Worm (Caenorhabditis elegans) whole organism, late embryonic: ENCODE measurements around the gene T01G6.1.

Experiments
- C38D4.7 ChIP-seq: fragments of 200-800 bp; sonication (Bioruptor generic); optimal IDR thresholded peaks from 2 replicates; lab custom pipeline; 2018; ENCODE audit warnings: mild to moderate bottlenecking, missing genetic modification characterization, moderate library complexity, missing compliant biosample characterization
- K02D7.2 ChIP-seq: sonication (generic microtip); optimal IDR thresholded peaks from 2 replicates; lab custom pipeline; 2017; ENCODE audit warnings: mild to moderate bottlenecking, missing genetic modification characterization, missing compliant biosample characterization
- Y22D7AL.16 ChIP-seq: sonication (generic microtip); optimal IDR thresholded peaks from 2 replicates; lab custom pipeline; 2016; ENCODE audit warnings: missing genetic modification characterization, missing compliant biosample characterization
- ceh-14 ChIP-seq: sonication (generic microtip); optimal IDR thresholded peaks from 2 replicates; lab custom pipeline; 2016; ENCODE audit warnings: missing genotype, missing genetic modification characterization, missing compliant biosample characterization
- ceh-18 ChIP-seq: sonication (generic microtip); optimal IDR thresholded peaks from 2 replicates; lab custom pipeline; 2016; ENCODE audit warnings: missing genetic modification characterization, missing compliant biosample characterization
- ceh-2 ChIP-seq: sonication (generic microtip); optimal IDR thresholded peaks from 2 replicates; lab custom pipeline; 2016; ENCODE audit warnings: missing genotype, missing genetic modification characterization, missing compliant biosample characterization
- ceh-22 ChIP-seq: sonication (generic microtip); optimal IDR thresholded peaks from 2 replicates; lab custom pipeline; 2017; ENCODE audit warnings: missing biosample characterization, missing genetic modification characterization
- ceh-24 ChIP-seq: sonication (generic microtip); optimal IDR thresholded peaks from 2 replicates; lab custom pipeline; 2016; ENCODE audit warnings: mild to moderate bottlenecking, missing genetic modification characterization, missing compliant biosample characterization
- ceh-31 ChIP-seq: sonication (generic microtip); optimal IDR thresholded peaks from 2 replicates; lab custom pipeline; 2016; ENCODE audit warnings: missing genetic modification characterization, missing compliant biosample characterization
- ceh-9 ChIP-seq: sonication (generic microtip); optimal IDR thresholded peaks from 2 replicates; lab custom pipeline; 2016; ENCODE audit warnings: mild to moderate bottlenecking, missing genetic modification characterization, inconsistent platforms, missing compliant biosample characterization
- che-1 ChIP-seq: sonication (generic microtip); optimal IDR thresholded peaks from 2 replicates; lab custom pipeline; 2016; ENCODE audit warnings: mild to moderate bottlenecking, missing genetic modification characterization, missing compliant biosample characterization
- elt-2 ChIP-seq: sonication (generic microtip); optimal IDR thresholded peaks from 2 replicates; lab custom pipeline; 2016; ENCODE audit warnings: missing genetic modification reagents, missing genetic modification characterization, missing compliant biosample characterization
- elt-4 ChIP-seq: sonication (generic microtip); optimal IDR thresholded peaks from 2 replicates; lab custom pipeline; 2016; ENCODE audit warnings: missing genetic modification characterization, missing compliant biosample characterization
- eyg-1 ChIP-seq: sonication (generic microtip); optimal IDR thresholded peaks from 2 replicates; lab custom pipeline; 2016; ENCODE audit warnings: missing genotype, missing genetic modification characterization, missing compliant biosample characterization
- fax-1 ChIP-seq: sonication (generic microtip); optimal IDR thresholded peaks from 2 replicates; lab custom pipeline; 2016; ENCODE audit warnings: missing genotype, missing genetic modification characterization, missing compliant biosample characterization
- fkh-10 ChIP-seq: fragments of 150-350 bp; optimal IDR thresholded peaks from 2 replicates; lab custom pipeline; 2014; ENCODE audit warnings: missing biosample characterization, missing genetic modification reagents, missing genetic modification characterization
- gmeb-2 ChIP-seq: sonication (generic microtip); optimal IDR thresholded peaks from 2 replicates; lab custom pipeline; 2016; ENCODE audit warnings: missing genetic modification characterization, inconsistent platforms, missing compliant biosample characterization
- hlh-13 ChIP-seq: fragments of 200-800 bp; sonication (Bioruptor generic); optimal IDR thresholded peaks from 2 replicates; lab custom pipeline; 2018; ENCODE audit warnings: mild to moderate bottlenecking, missing genetic modification characterization, missing compliant biosample characterization
- hlh-15 ChIP-seq: sonication (generic microtip); optimal IDR thresholded peaks from 2 replicates; lab custom pipeline; 2016; ENCODE audit warnings: missing genetic modification characterization, missing compliant biosample characterization
- hlh-6 ChIP-seq: sonication (generic microtip); optimal IDR thresholded peaks from 2 replicates; lab custom pipeline; 2016; ENCODE audit warnings: missing genotype, missing genetic modification characterization, missing compliant biosample characterization
- hlh-8 ChIP-seq: sonication (generic microtip); optimal IDR thresholded peaks from 2 replicates; lab custom pipeline; 2016; ENCODE audit warnings: missing genotype, missing genetic modification characterization, missing compliant biosample characterization
- madf-2 ChIP-seq: sonication (generic microtip); optimal IDR thresholded peaks from 2 replicates; lab custom pipeline; 2017; ENCODE audit warnings: missing genetic modification characterization, missing compliant biosample characterization
- nfya-1 ChIP-seq: sonication (generic microtip); optimal IDR thresholded peaks from 2 replicates; lab custom pipeline; 2017; ENCODE audit warnings: missing genetic modification characterization, mild to moderate bottlenecking, missing compliant biosample characterization, antibody characterized with exemption, moderate library complexity
- npax-4 ChIP-seq: sonication (generic microtip); optimal IDR thresholded peaks from 2 replicates; lab custom pipeline; 2016; ENCODE audit warnings: missing genetic modification characterization, missing compliant biosample characterization
- pag-3 ChIP-seq: sonication (generic microtip); optimal IDR thresholded peaks from 2 replicates; lab custom pipeline; 2016; ENCODE audit warnings: missing compliant biosample characterization, missing genetic modification characterization, borderline replicate concordance
- pat-9 ChIP-seq: fragments of 200-800 bp; sonication (Bioruptor generic); optimal IDR thresholded peaks from 2 replicates; lab custom pipeline; 2018; ENCODE audit warnings: mild to moderate bottlenecking, missing genetic modification characterization, moderate library complexity, missing compliant biosample characterization
- pax-1 ChIP-seq: fragments of 150-350 bp; optimal IDR thresholded peaks from 2 replicates; lab custom pipeline; 2014; ENCODE audit warnings: missing biosample characterization, missing genetic modification characterization
- pha-2 ChIP-seq: sonication (generic microtip); optimal IDR thresholded peaks from 2 replicates; lab custom pipeline; 2017; ENCODE audit warnings: mild to moderate bottlenecking, missing genetic modification characterization, missing compliant biosample characterization
- pha-4 ChIP-seq: fragments of 150-350 bp; optimal IDR thresholded peaks from 2 replicates; lab custom pipeline; 2018; ENCODE audit warnings: missing biosample characterization, missing genetic modification reagents, missing genetic modification characterization
- ref-2 ChIP-seq: sonication (generic microtip); optimal IDR thresholded peaks from 2 replicates; lab custom pipeline; 2016; ENCODE audit warnings: missing genetic modification characterization, missing compliant biosample characterization
- syd-9 ChIP-seq: sonication (generic microtip); optimal IDR thresholded peaks from 2 replicates; lab custom pipeline; 2016; ENCODE audit warnings: mild to moderate bottlenecking, missing genetic modification characterization, moderate library complexity, missing compliant biosample characterization
- tbx-2 ChIP-seq: sonication (generic microtip); optimal IDR thresholded peaks from 2 replicates; lab custom pipeline; 2016; ENCODE audit warnings: missing genetic modification characterization, missing compliant biosample characterization
- tbx-7 ChIP-seq: sonication (generic microtip); optimal IDR thresholded peaks from 2 replicates; lab custom pipeline; 2016; ENCODE audit warnings: missing genotype, missing genetic modification characterization, missing compliant biosample characterization
- ttx-3 ChIP-seq: sonication (generic microtip); optimal IDR thresholded peaks from 2 replicates; lab custom pipeline; 2016; ENCODE audit warnings: missing genetic modification reagents, missing genetic modification characterization, missing compliant biosample characterization
- unc-55 ChIP-seq: sonication (generic microtip); optimal IDR thresholded peaks from 2 replicates; lab custom pipeline; 2017; ENCODE audit warnings: missing biosample characterization, missing genetic modification reagents, missing genetic modification characterization
- unc-86 ChIP-seq: sonication (generic microtip); optimal IDR thresholded peaks from 2 replicates; lab custom pipeline; 2016; ENCODE audit warnings: missing genetic modification characterization, missing compliant biosample characterization
- zip-5 ChIP-seq: sonication (generic microtip); optimal IDR thresholded peaks from 2 replicates; lab custom pipeline; 2016; ENCODE audit warnings: missing genetic modification characterization, missing compliant biosample characterization
- ztf-16 ChIP-seq: sonication (generic microtip); optimal IDR thresholded peaks from 2 replicates; lab custom pipeline; 2017; ENCODE audit warnings: missing genetic modification characterization, missing compliant biosample characterization

Gene T01G6.1

DNA sequence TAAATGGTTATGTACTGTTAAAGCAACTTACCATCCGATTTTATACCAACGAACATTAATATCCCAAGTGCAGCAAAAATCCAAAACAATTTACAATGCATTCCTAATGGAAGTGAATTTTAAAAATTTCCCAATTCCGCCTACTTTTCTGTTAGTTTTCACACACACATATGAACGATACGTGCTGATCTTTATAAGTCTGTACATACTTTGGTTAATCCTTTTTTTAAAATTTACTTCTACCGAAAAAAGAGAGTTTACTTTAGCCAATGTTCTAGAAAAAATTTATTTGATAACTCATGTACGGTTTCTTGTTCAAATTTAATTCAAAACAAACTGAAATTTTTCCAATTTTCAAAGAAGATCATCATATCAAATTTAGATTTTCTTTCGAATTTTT, 27.5 kb downstream of the T01G6.1 start, which contains the start of gene R11G11.16:
Gene R11G11.16, minus strand, starts transcription at position 101 of the 400 bp plus-strand sequence.
- TF ChIP-seq pax-1 (tag; lab: Kevin White, UChicago) = no peak
- TF ChIP-seq ceh-2 = no peak
- TF ChIP-seq hlh-13 (GFP tag; lab: Kevin White, UChicago) = no peak
- TF ChIP-seq, all 69 proteins: peak for 0

DNA sequence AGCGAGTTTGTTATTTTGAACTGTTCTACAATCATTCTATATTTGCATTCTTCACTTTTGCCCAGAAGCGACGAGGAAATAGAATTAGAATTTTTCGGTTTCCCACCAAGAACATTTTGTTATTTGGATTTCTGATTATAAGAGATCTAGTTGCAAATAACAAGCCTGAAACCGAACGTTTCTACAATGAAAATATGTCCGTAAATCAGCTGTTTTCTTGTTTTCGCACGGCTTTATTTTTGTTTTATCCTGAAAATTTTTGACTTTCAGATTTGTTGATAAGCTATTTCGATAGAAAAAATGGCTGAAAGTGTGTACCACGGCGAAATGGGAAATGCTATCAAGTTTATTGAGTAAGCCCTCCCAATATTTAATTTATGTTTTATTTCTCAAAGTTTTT, 30.1 kb downstream of the T01G6.1 start, which contains the start of gene srw-108:
Gene srw-108, plus strand, starts transcription at position 301 of the 400 bp plus-strand sequence.
- TF ChIP-seq unc-86 (tag; lab: Kevin White, UChicago) = no peak
- TF ChIP-seq pag-3 = no peak
- no peak for TF ChIP-seq K02D7.2
- TF ChIP-seq npax-4 = no peak
- TF ChIP-seq ceh-31 = no peak
- no peak for TF ChIP-seq gmeb-2
- TF ChIP-seq fkh-10 = no peak
- no peak for TF ChIP-seq syd-9 (tag; lab: Kevin White, UChicago)
- no peak for TF ChIP-seq ref-2 (tag; lab: Kevin White, UChicago)
- TF ChIP-seq ceh-18 (tag; lab: Kevin White, UChicago) = no peak
- TF ChIP-seq C38D4.7 = no peak

DNA sequence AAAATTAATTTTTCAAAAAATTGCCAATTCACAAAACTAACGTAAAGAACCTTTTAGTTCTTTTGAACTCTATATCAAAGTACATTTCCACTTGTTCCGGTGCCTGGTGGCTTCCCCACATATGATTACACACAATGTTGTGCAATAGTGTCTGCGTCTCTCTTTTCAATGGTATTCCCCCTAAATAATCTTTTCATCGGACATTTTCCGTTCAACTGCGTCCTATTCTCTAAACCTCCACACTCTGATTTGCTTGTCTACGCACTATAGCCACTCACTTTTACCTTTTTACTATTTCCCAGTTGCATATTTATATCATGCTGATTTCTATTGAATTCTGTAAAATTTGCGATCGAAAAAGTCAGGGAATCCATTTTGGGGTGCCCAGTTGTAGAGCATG, 34.5 kb downstream of the T01G6.1 start, which contains the start of gene nhr-58:
Gene nhr-58, plus strand, starts transcription at position 214 of the 400 bp plus-strand sequence.
- TF ChIP-seq hlh-6 (tag; lab: Kevin White, UChicago) (no peak), ceh-22 (tag; lab: Kevin White, UChicago) (no peak), npax-4 (no peak), zip-5 (tag; lab: Kevin White, UChicago) (no peak), fax-1 (no peak), pax-1 (tag; lab: Kevin White, UChicago) (peak; percentile 21), tbx-2 (tag; lab: Kevin White, UChicago) (peak; percentile 38), unc-55 (GFP tag; lab: Kevin White, UChicago) (peak; percentile 67), elt-2 (peak; percentile 72), eyg-1 (no peak), nfya-1 (tag; lab: Kevin White, UChicago) (peak; percentile 34), ceh-18 (tag; lab: Kevin White, UChicago) (no peak), pha-2 (tag; lab: Kevin White, UChicago) (no peak), ceh-31 (peak; percentile 38), ceh-24 (tag; lab: Kevin White, UChicago) (no peak), ceh-9 (tag; lab: Kevin White, UChicago) (no peak)

DNA sequence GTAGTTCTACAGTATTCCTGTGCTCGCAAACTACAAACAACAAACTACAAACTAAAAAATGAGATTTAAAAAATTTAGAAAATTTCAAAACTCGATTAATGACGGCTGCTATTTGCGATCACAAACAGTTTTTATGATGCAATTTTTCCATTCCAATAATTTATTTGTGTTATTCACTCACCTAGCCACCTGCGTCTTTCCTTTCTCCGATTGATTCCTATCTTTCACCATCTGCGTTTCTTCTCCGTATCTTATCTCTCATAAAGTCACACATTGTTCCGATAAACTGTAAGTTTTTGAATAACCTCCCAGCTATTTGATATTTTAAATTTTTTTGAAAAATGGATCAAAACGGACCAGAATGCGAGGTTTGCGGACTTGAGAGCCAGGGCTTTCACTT, 36.7 kb downstream of the T01G6.1 start, which contains the start of gene nhr-132:
Gene nhr-132, plus strand, starts transcription at position 271 of the 400 bp plus-strand sequence.
- TF ChIP-seq ceh-22 (tag; lab: Kevin White, UChicago) (no peak), che-1 (no peak), tbx-7 (tag; lab: Kevin White, UChicago) (no peak), Y22D7AL.16 (no peak), ceh-31 (no peak), hlh-8 (tag; lab: Kevin White, UChicago) (no peak), madf-2 (tag; lab: Kevin White, UChicago) (no peak), elt-2 (peak; percentile 21), pat-9 (no peak), nfya-1 (tag; lab: Kevin White, UChicago) (peak; percentile 14), pha-4 (no peak), eyg-1 (no peak), ref-2 (tag; lab: Kevin White, UChicago) (no peak), K02D7.2 (no peak), C38D4.7 (no peak), unc-86 (tag; lab: Kevin White, UChicago) (no peak), ttx-3 (no peak)

DNA sequence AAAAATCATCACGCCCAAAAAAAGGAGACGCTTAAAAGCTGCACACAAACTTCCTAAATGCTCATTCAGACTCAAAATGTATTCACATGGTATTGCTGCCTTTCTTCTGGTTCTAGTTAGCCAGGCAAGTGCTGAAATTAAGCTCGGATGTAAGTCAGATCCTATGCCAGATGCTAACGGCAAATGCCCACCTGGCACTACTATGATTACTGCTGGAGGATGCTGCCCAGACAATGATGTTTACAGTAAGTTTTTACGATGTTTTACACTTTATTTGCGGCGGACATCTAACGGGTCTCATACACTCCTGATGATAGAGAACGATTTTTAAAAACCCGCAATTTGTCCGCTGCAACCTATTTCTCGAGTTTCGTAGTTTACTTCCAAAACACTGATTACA, 39.1 kb downstream of the T01G6.1 start, which contains the start of gene C14C6.5:
Gene C14C6.5, plus strand, starts transcription at position 58 of the 400 bp plus-strand sequence.
- TF ChIP-seq ceh-18 (tag; lab: Kevin White, UChicago) (no peak), ceh-14 (tag; lab: Kevin White, UChicago) (no peak), ztf-16 (tag; lab: Kevin White, UChicago) (no peak), hlh-15 (tag; lab: Kevin White, UChicago) (no peak), Y22D7AL.16 (no peak), elt-4 (tag; lab: Kevin White, UChicago) (no peak), unc-86 (tag; lab: Kevin White, UChicago) (no peak), che-1 (no peak), gmeb-2 (no peak)
